Worm (Caenorhabditis elegans) whole organism, L1 larva: ENCODE data around the gene nduf-2.2.

Experiments
- aly-2 ChIP-seq: fragments of 150-350 bp; optimal IDR thresholded peaks from 2 replicates; lab custom pipeline; 2014; ENCODE audit warnings: missing biosample characterization, missing genetic modification characterization
- ama-1 ChIP-seq: fragments of 150-350 bp; optimal IDR thresholded peaks from 2 replicates; lab custom pipeline; 2014
- egl-27 ChIP-seq, 2 experiments: fragments of 150-350 bp in 1 of 2; sonication (generic microtip); optimal IDR thresholded peaks; 3 replicates each; lab custom pipeline; 2017 to 2018; ENCODE audit warnings: missing biosample characterization in 2 of 2, missing genetic modification characterization in 2 of 2, missing genetic modification reagents in 2 of 2
- fkh-10 ChIP-seq: sonication (generic microtip); optimal IDR thresholded peaks from 2 replicates; lab custom pipeline; 2017; ENCODE audit warnings: missing biosample characterization, missing genetic modification reagents, missing genetic modification characterization
- lin-39 ChIP-seq: fragments of 150-350 bp; optimal IDR thresholded peaks from 2 replicates; lab custom pipeline; 2014; ENCODE audit warnings: missing biosample characterization, missing genetic modification reagents, missing genetic modification characterization
- nhr-76 ChIP-seq: sonication (generic microtip); optimal IDR thresholded peaks from 2 replicates; lab custom pipeline; 2017; ENCODE audit warnings: missing biosample characterization, missing genetic modification characterization
- nhr-90 ChIP-seq: sonication (generic microtip); optimal IDR thresholded peaks from 2 replicates; lab custom pipeline; 2016; ENCODE audit warnings: mild to moderate bottlenecking, missing genetic modification characterization, missing compliant biosample characterization; ENCODE audit not compliant: poor library complexity
- pag-3 ChIP-seq: sonication (generic microtip); optimal IDR thresholded peaks from 2 replicates; lab custom pipeline; 2017; ENCODE audit warnings: missing genetic modification characterization, mild to moderate bottlenecking, missing compliant biosample characterization, antibody characterized with exemption, borderline replicate concordance; ENCODE audit not compliant: insufficient read depth
- pqm-1 ChIP-seq: sonication (generic microtip); optimal IDR thresholded peaks from 3 replicates; lab custom pipeline; 2017; ENCODE audit warnings: missing biosample characterization, missing genetic modification characterization
- skn-1 ChIP-seq: fragments of 150-350 bp; optimal IDR thresholded peaks from 2 replicates; lab custom pipeline; 2014; ENCODE audit warnings: missing biosample characterization, missing genetic modification characterization
- tbx-2 ChIP-seq: sonication (generic microtip); optimal IDR thresholded peaks from 2 replicates; lab custom pipeline; 2016; ENCODE audit warnings: missing genetic modification characterization, missing compliant biosample characterization
- unc-130 ChIP-seq: fragments of 150-350 bp; optimal IDR thresholded peaks from 2 replicates; lab custom pipeline; 2017; ENCODE audit warnings: missing biosample characterization, missing genetic modification characterization, inconsistent platforms
- ztf-4 ChIP-seq: fragments of 150-350 bp; optimal IDR thresholded peaks from 2 replicates; lab custom pipeline; 2014; ENCODE audit warnings: missing biosample characterization, missing genetic modification characterization

DNA sequence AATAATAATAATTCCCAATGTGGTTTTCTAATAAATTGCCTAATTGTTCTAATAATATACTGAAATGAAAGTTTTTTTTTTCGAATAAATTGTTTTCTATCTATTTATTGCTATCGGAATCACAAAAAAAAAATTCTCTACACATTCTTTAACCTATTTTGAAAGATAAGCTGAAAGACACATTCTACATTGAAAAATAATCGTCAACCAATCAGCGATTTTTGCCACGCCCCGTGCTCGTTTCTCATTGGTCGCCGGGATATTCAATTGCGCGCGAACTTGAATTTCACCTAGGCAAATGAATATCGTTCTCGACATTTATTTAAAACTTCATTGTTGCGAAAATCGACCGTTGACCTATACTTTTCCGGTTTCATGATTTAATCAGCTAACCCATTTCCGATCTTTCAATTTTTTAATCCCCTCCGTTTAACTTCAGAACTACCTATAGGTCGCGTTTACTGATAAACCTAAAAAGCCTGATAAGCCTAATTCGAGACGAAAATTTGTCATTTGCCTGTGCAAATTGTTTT, 35.1 kb downstream of the nduf-2.2 start, which contains the start of gene F23F12.3:
- TF ChIP-seq skn-1 (tag; lab: Kevin White, UChicago): no peak
- TF ChIP-seq fkh-10: no peak
- no peak for TF ChIP-seq nhr-90
- TF ChIP-seq pqm-1 (tag; lab: Kevin White, UChicago): no peak
- no peak for TF ChIP-seq unc-130
- TF ChIP-seq nhr-76 (tag; lab: Kevin White, UChicago): no peak
- TF ChIP-seq aly-2: no peak
- no peak for TF ChIP-seq lin-39 (tag; lab: Kevin White, UChicago)
- no peak for TF ChIP-seq tbx-2
- no peak for TF ChIP-seq pag-3
- TF ChIP-seq ama-1 (lab: Kevin White, UChicago): no peak
- TF ChIP-seq egl-27 (tag; optimal IDR thresholded peaks at IDR 0.05; lab: Kevin White, UChicago): no peak
- TF ChIP-seq ztf-4 (tag; lab: Kevin White, UChicago): no peak
